Fruit fly (Drosophila melanogaster): ENCODE data around the gene Nf-YA.

Gene Nf-YA

DNA sequence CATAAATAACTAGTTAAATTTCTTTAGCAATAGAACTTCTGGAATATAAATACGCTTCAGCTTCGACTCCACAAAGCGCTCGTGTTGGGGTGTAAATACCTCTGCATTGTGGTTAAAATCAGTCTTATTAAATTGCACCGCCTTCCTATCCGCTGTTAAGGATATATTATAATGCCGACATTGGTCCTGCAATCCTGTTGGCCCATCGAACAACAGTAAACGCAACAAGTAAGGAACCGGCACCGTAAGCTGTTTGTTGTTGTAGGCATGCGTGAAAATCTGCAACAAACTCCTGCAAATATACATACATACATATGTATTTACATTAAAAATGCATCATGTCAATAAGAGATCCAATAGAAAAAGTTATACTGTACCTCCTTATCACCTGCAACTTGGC lies 14.3 kb upstream of the Nf-YA start:
- no peak for TF ChIP-seq CG1620 (GFP tag; optimal IDR thresholded peaks at IDR 0.05)
- no peak for TF ChIP-seq Clk (GFP tag; optimal IDR thresholded peaks at IDR 0.05)
- TF ChIP-seq Hr96 (GFP tag; optimal IDR thresholded peaks at IDR 0.05) = no peak
- TF ChIP-seq kay (GFP tag; ENCODE audit: borderline replicate concordance) = no peak
- no peak for TF ChIP-seq toe (GFP tag; optimal IDR thresholded peaks at IDR 0.05)
- TF ChIP-seq CG7101 (tag; optimal IDR thresholded peaks at IDR 0.05) = no peak
- TF ChIP-seq CG7045 (GFP tag; optimal IDR thresholded peaks at IDR 0.05) = no peak
- TF ChIP-seq tj (GFP tag; optimal IDR thresholded peaks at IDR 0.05) = no peak
- TF ChIP-seq pad (GFP tag; optimal IDR thresholded peaks at IDR 0.05) = no peak
- TF ChIP-seq CG14711 (tag; optimal IDR thresholded peaks at IDR 0.05) = no peak
- no peak for TF ChIP-seq Mnt (GFP tag; optimal IDR thresholded peaks at IDR 0.05)

DNA sequence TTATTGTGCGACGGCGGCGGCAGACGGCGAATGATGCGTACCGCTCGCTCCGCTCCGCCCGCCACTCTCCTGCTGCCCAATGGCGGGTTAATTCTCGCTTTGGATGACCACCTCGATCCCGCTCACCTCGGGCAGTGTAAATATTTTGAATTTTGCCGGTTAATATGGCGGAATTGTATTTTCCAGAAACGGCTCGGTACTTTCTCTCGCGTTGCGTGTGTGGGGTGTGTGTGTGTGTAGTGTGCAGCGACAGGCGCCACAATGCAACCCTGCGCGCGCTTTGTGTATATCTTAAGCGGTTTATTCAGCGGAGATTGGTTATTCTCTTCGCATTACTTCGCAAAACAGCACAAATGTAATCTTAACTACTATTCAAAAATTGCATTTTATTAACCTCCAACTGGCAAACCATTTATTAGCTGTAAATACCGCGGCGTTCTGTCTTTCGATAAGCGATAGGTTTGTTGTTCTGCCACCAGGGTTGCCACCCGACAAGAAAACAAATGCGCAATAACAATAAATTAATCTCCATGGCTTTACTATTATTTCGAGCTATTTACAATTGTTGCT lies 13.8 kb upstream of the Nf-YA start, which contains the start of the genes phol and CG3552:
Gene phol, minus strand, starts transcription at position 463 of the 570 bp plus-strand sequence.
Gene CG3552, plus strand, starts transcription at position 500 of the 570 bp plus-strand sequence.
- peak; percentile 33 for TF ChIP-seq toe (GFP tag; optimal IDR thresholded peaks at IDR 0.05)
- TF ChIP-seq CG33017 (tag; optimal IDR thresholded peaks at IDR 0.05) = no peak
- TF ChIP-seq CG11617 (GFP tag; optimal IDR thresholded peaks at IDR 0.05) = peak; percentile 56
- no peak for TF ChIP-seq Hr96 (GFP tag; optimal IDR thresholded peaks at IDR 0.05)
- peak; percentile 90 for TF ChIP-seq CG14711 (tag; optimal IDR thresholded peaks at IDR 0.05)
- TF ChIP-seq cnc (optimal IDR thresholded peaks at IDR 0.05) = no peak
- TF ChIP-seq bab1 (GFP tag; optimal IDR thresholded peaks at IDR 0.05) = peak; percentile 0
- TF ChIP-seq Mnt (GFP tag; optimal IDR thresholded peaks at IDR 0.05) = peak; percentile 6
- TF ChIP-seq CG12768 (GFP tag; optimal IDR thresholded peaks at IDR 0.05) = no peak
- TF ChIP-seq CG1620 (GFP tag; optimal IDR thresholded peaks at IDR 0.05) = no peak
- no peak for TF ChIP-seq ovo (GFP tag; optimal IDR thresholded peaks at IDR 0.05)
- peak; percentile 8 for TF ChIP-seq pad (GFP tag; optimal IDR thresholded peaks at IDR 0.05)
- peak; percentile 26 for TF ChIP-seq tj (GFP tag; optimal IDR thresholded peaks at IDR 0.05)
- no peak for TF ChIP-seq Crg-1 (GFP tag; optimal IDR thresholded peaks at IDR 0.05)

DNA sequence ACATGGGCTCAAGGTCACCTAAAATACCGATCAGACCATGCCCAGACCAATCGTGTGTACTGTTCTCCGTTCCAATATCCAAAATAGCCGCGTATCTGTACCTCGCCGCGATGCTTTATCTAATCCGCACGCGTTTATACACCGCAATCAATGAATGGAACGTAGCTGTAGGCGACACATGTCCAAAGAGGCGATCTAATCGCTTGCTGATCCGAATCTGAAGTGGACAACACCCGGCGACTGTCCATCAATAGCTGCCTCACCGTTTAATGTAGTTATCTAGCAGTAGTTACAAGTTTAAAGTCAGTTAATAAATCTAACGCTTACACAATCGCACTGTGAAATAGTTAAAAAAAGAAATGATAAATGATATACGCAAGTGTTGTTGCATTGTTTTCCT lies 10.4 kb upstream of the Nf-YA start:
- TF ChIP-seq CG7045 (GFP tag; optimal IDR thresholded peaks at IDR 0.05) (no peak), Crg-1 (GFP tag; optimal IDR thresholded peaks at IDR 0.05) (no peak), CG5204 (GFP tag; optimal IDR thresholded peaks at IDR 0.05) (no peak), CG1620 (GFP tag; optimal IDR thresholded peaks at IDR 0.05) (no peak), pad (GFP tag; optimal IDR thresholded peaks at IDR 0.05) (no peak), CG7101 (tag; optimal IDR thresholded peaks at IDR 0.05) (no peak), cic (GFP tag; optimal IDR thresholded peaks at IDR 0.05) (peak; percentile 92), ovo (GFP tag; optimal IDR thresholded peaks at IDR 0.05) (no peak), Mnt (GFP tag; optimal IDR thresholded peaks at IDR 0.05) (no peak), CG33017 (tag; optimal IDR thresholded peaks at IDR 0.05) (no peak), CG12768 (GFP tag; optimal IDR thresholded peaks at IDR 0.05) (peak; percentile 9), Clk (GFP tag; optimal IDR thresholded peaks at IDR 0.05) (no peak), Hr96 (GFP tag; optimal IDR thresholded peaks at IDR 0.05) (no peak)

DNA sequence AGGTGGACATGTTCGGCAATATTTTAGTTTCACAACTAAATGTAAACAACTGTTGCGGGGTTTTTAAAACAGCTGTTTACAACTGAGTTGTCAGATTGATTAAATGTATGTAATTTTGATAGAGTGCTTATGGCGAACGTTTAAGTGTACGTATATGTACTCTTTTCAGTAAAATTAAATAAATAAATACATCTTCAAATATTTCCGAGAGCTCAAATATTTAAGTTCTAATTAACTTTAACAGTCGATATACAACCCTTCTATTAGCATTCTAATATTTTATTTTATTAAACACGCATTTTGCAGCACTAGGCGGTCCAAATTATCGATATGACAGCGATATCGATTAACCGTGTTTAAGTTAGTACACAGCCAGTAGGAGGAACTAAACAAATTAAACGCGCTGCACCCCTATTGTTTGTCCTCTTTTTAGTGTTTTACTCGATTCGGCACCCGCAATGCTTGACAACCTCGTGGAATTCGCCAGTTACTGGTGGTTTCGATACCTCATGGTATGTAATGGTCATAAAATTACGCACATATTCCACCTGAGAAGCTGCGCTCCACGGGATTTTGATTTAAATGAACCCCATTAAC lies 9.6 kb upstream of the Nf-YA start, which contains the start of the genes CG3448 and ghi:
Gene CG3448, minus strand, starts transcription at position 51 of the 597 bp plus-strand sequence.
Gene ghi, plus strand, starts transcription at position 355 of the 597 bp plus-strand sequence.
- TF ChIP-seq cnc (optimal IDR thresholded peaks at IDR 0.05) (no peak), CG5204 (GFP tag; optimal IDR thresholded peaks at IDR 0.05) (no peak), CG14711 (tag; optimal IDR thresholded peaks at IDR 0.05) (peak; percentile 99), Mnt (GFP tag; optimal IDR thresholded peaks at IDR 0.05) (peak; percentile 77), pad (GFP tag; optimal IDR thresholded peaks at IDR 0.05) (peak; percentile 69), ovo (GFP tag; optimal IDR thresholded peaks at IDR 0.05) (no peak), CG33017 (tag; optimal IDR thresholded peaks at IDR 0.05) (peak; percentile 68), tj (GFP tag; optimal IDR thresholded peaks at IDR 0.05) (peak; percentile 12), Crg-1 (GFP tag; optimal IDR thresholded peaks at IDR 0.05) (peak; percentile 44), Clk (GFP tag; optimal IDR thresholded peaks at IDR 0.05) (peak; percentile 32), CG7101 (tag; optimal IDR thresholded peaks at IDR 0.05) (peak; percentile 86), CG12768 (GFP tag; optimal IDR thresholded peaks at IDR 0.05) (peak; percentile 87), cic (GFP tag; optimal IDR thresholded peaks at IDR 0.05) (peak; percentile 63), toe (GFP tag; optimal IDR thresholded peaks at IDR 0.05) (peak; percentile 84), bab1 (GFP tag; optimal IDR thresholded peaks at IDR 0.05) (peak; percentile 84), kay (GFP tag; ENCODE audit: borderline replicate concordance) (no peak), CG1620 (GFP tag; optimal IDR thresholded peaks at IDR 0.05) (peak; percentile 72), CG11617 (GFP tag; optimal IDR thresholded peaks at IDR 0.05) (peak; percentile 71), Hr96 (GFP tag; optimal IDR thresholded peaks at IDR 0.05) (no peak), CG7045 (GFP tag; optimal IDR thresholded peaks at IDR 0.05) (peak; percentile 75)

DNA sequence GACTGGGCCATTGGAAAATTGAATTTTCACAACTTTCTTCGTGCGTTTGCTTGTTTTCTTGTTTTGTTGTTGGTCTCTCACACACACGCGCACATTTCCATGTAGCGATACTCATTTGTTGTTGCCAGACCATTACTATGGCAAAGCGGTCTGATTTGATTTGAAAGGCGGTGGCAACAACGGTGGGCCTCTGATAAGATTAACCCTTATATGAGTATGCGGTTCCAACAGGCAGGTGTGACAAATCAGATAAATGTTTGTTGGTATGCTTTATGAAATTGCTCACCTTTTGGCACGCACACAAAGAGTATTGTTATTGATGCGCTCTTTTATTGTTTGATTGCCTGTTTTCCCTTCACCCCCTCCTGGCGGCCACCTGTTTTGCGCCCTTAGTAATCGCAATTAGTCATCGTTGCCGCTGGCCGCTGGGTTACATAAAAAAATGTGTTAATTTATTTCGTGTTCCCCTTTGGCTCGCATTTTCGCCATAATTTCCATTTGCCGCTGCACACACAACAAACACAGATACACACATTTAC lies 5.2 kb upstream of the Nf-YA start:
- TF ChIP-seq kay (GFP tag; ENCODE audit: borderline replicate concordance) = peak; percentile 99
- TF ChIP-seq cnc (optimal IDR thresholded peaks at IDR 0.05) = no peak
- TF ChIP-seq cic (GFP tag; optimal IDR thresholded peaks at IDR 0.05) = peak; percentile 59
- TF ChIP-seq CG14711 (tag; optimal IDR thresholded peaks at IDR 0.05) = peak; percentile 84
- TF ChIP-seq tj (GFP tag; optimal IDR thresholded peaks at IDR 0.05) = peak; percentile 55
- TF ChIP-seq Mnt (GFP tag; optimal IDR thresholded peaks at IDR 0.05) = peak; percentile 12
- no peak for TF ChIP-seq pad (GFP tag; optimal IDR thresholded peaks at IDR 0.05)
- TF ChIP-seq CG5204 (GFP tag; optimal IDR thresholded peaks at IDR 0.05) = no peak
- no peak for TF ChIP-seq Crg-1 (GFP tag; optimal IDR thresholded peaks at IDR 0.05)
- TF ChIP-seq ovo (GFP tag; optimal IDR thresholded peaks at IDR 0.05) = no peak
- TF ChIP-seq CG11617 (GFP tag; optimal IDR thresholded peaks at IDR 0.05) = no peak
- no peak for TF ChIP-seq toe (GFP tag; optimal IDR thresholded peaks at IDR 0.05)
- no peak for TF ChIP-seq Hr96 (GFP tag; optimal IDR thresholded peaks at IDR 0.05)
- TF ChIP-seq CG7101 (tag; optimal IDR thresholded peaks at IDR 0.05) = no peak
- no peak for TF ChIP-seq bab1 (GFP tag; optimal IDR thresholded peaks at IDR 0.05)
- no peak for TF ChIP-seq CG12768 (GFP tag; optimal IDR thresholded peaks at IDR 0.05)
- TF ChIP-seq Clk (GFP tag; optimal IDR thresholded peaks at IDR 0.05) = no peak
- TF ChIP-seq CG7045 (GFP tag; optimal IDR thresholded peaks at IDR 0.05) = no peak
- TF ChIP-seq CG33017 (tag; optimal IDR thresholded peaks at IDR 0.05) = peak; percentile 55
- no peak for TF ChIP-seq CG1620 (GFP tag; optimal IDR thresholded peaks at IDR 0.05)
